Fruit fly (Drosophila melanogaster): ENCODE data around the gene CG5412.

- TF ChIP-seq Dll (GFP tag; IDR thresholded peaks at IDR 0.05; ENCODE audit: partially characterized antibody) (no peak), CG3407 (GFP tag; optimal IDR thresholded peaks at IDR 0.05) (no peak), Antp (GFP tag; optimal IDR thresholded peaks at IDR 0.05) (no peak), Xrp1 (GFP tag; IDR thresholded peaks at IDR 0.05) (no peak), wor (GFP tag; IDR thresholded peaks at IDR 0.05) (no peak), ato (GFP tag; IDR thresholded peaks at IDR 0.05; ENCODE audit: partially characterized antibody) (no peak), sug (tag; optimal IDR thresholded peaks at IDR 0.05) (no peak), CG6272 (GFP tag; IDR thresholded peaks at IDR 0.05) (no peak), CG10565 (GFP tag; optimal IDR thresholded peaks at IDR 0.05) (no peak), cg (GFP tag; optimal IDR thresholded peaks at IDR 0.05) (no peak), rib (GFP tag; IDR thresholded peaks at IDR 0.05) (no peak), CG11247 (GFP tag; IDR thresholded peaks at IDR 0.05) (no peak), fd96Cb (tag; optimal IDR thresholded peaks at IDR 0.05) (no peak)
Measured at dm6 chr3R:20593463-20593838, 16.6 kb downstream of the CG5412 start.

All from whole organism, embryonic.